Worm (Caenorhabditis elegans) whole organism, L4 larva: ENCODE data around the gene xpo-3.
"Not testable (repeated sequence)": the region's sequence is repeated elsewhere in the genome, so short reads cannot be mapped to it uniquely, and the experiment has no call there.

Source experiments
- aha-1 ChIP-seq: fragments of 150-350 bp; peaks from one replicate; lab custom pipeline; 2014; ENCODE audit warnings: missing biosample characterization, missing genetic modification characterization
- lin-39 ChIP-seq: fragments of 150-350 bp; optimal IDR thresholded peaks from 2 replicates; lab custom pipeline; 2014; ENCODE audit warnings: missing biosample characterization, missing genetic modification reagents, missing genetic modification characterization
- mdl-1 ChIP-seq, 2 experiments: fragments of 150-350 bp in 1 of 2; sonication (generic microtip) in 1 of 2; optimal IDR thresholded peaks; 2 replicates each; lab custom pipeline; 2014 to 2017; ENCODE audit warnings: missing biosample characterization in 2 of 2, missing genetic modification characterization in 2 of 2
- snpc-4 ChIP-seq: fragments of 150-350 bp; optimal IDR thresholded peaks from 2 replicates; lab custom pipeline; 2014; ENCODE audit warnings: missing biosample characterization, missing genetic modification characterization

ce11 chrIV:7948290-7948689 lies 24.5 kb upstream of the xpo-3 start, which contains the start of gene mcm-3AP:
- not testable (repeated sequence) for TF ChIP-seq mdl-1 (tag; optimal IDR thresholded peaks at IDR 0.05; lab: Kevin White, UChicago); snpc-4; aha-1 (tag; lab: Kevin White, UChicago); lin-39 (tag; lab: Kevin White, UChicago)
